Worm (Caenorhabditis elegans) whole organism, L2 larva: ENCODE results near the gene nstp-1.

Experiments
- R02D3.7 ChIP-seq: fragments of 150-350 bp; optimal IDR thresholded peaks from 2 replicates; lab custom pipeline; 2014; ENCODE audit warnings: missing biosample characterization, missing genetic modification characterization
- aly-2 ChIP-seq: fragments of 150-350 bp; optimal IDR thresholded peaks from 2 replicates; lab custom pipeline; 2014; ENCODE audit warnings: missing biosample characterization, missing genetic modification characterization
- ceh-82 ChIP-seq: fragments of 150-350 bp; optimal IDR thresholded peaks from 2 replicates; lab custom pipeline; 2014; ENCODE audit warnings: missing biosample characterization, missing genetic modification characterization
- fos-1 ChIP-seq: fragments of 150-350 bp; optimal IDR thresholded peaks from 2 replicates; lab custom pipeline; 2014; ENCODE audit warnings: missing biosample characterization, missing genetic modification characterization
- lin-39 ChIP-seq: fragments of 150-350 bp; optimal IDR thresholded peaks from 2 replicates; lab custom pipeline; 2014; ENCODE audit warnings: missing biosample characterization, missing genetic modification reagents, missing genetic modification characterization
- lsy-2 ChIP-seq, 2 experiments: fragments of 150-350 bp in 1 of 2; sonication (generic microtip) in 1 of 2; optimal IDR thresholded peaks; 2 replicates each; lab custom pipeline; 2014 to 2017; ENCODE audit warnings: missing biosample characterization in 2 of 2, missing genetic modification characterization in 2 of 2
- nhr-11 ChIP-seq: fragments of 150-350 bp; optimal IDR thresholded peaks from 2 replicates; lab custom pipeline; 2014; ENCODE audit warnings: missing biosample characterization, missing genetic modification characterization
- nhr-25 ChIP-seq: fragments of 150-350 bp; sonication (generic microtip); optimal IDR thresholded peaks from 3 replicates; lab custom pipeline; 2014; ENCODE audit warnings: missing biosample characterization, missing genetic modification characterization
- ztf-1 ChIP-seq: fragments of 200-800 bp; sonication (Bioruptor generic); conservative IDR thresholded peaks from 2 replicates; pipeline ENCODE4 v1.3.6; 2022; ENCODE audit warnings: missing genetic modification characterization, missing compliant biosample characterization

DNA sequence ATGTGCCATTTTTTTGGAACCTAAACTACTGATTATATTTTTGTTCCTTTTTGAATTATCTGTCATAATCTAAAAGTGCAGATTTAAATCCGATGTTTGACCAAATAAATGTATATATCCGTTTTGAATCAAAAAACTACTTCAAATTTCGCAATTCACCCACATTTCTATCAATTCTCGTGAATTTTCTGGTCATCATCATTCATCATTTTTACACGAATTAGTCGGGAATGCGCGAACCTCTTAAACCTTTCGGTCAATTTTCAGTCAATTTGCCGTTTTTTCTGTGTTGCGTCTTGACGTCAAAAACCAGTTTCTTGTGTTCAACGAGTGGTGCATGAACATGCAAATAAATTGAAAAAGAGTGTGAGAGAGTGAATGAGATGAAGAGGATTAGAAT lies 30.5 kb upstream of the nstp-1 start:
- TF ChIP-seq ztf-1 (GFP tag; lab: Robert Waterston, UW) (no peak), aly-2 (tag; lab: Kevin White, UChicago) (no peak), R02D3.7 (tag; lab: Kevin White, UChicago) (no peak), lsy-2 (tag; optimal IDR thresholded peaks at IDR 0.05; lab: Kevin White, UChicago) (no peak), fos-1 (tag; lab: Kevin White, UChicago) (no peak), ceh-82 (tag; lab: Kevin White, UChicago) (no peak), lin-39 (tag; lab: Kevin White, UChicago) (no peak), nhr-25 (no peak), nhr-11 (no peak)
